Worm (Caenorhabditis elegans) whole organism, early embryonic: Measurements from ENCODE around the gene F34H10.5.

Source experiments
- ama-1 ChIP-seq: fragments of 150-350 bp; optimal IDR thresholded peaks from 2 replicates; lab custom pipeline; 2014
- ceh-13 ChIP-seq: fragments of 200-800 bp; sonication (Bioruptor generic); optimal IDR thresholded peaks from 2 replicates; lab custom pipeline; 2018; ENCODE audit warnings: mild to moderate bottlenecking, missing genetic modification characterization, missing compliant biosample characterization
- ceh-36 ChIP-seq: sonication (generic microtip); optimal IDR thresholded peaks from 2 replicates; lab custom pipeline; 2016; ENCODE audit warnings: missing genetic modification characterization, inconsistent platforms, missing compliant biosample characterization
- ets-7 ChIP-seq: sonication (generic microtip); optimal IDR thresholded peaks from 2 replicates; lab custom pipeline; 2016; ENCODE audit warnings: missing genotype, missing genetic modification characterization, missing compliant biosample characterization
- hmg-4 ChIP-seq: fragments of 200-800 bp; sonication (Bioruptor generic); optimal IDR thresholded peaks from 2 replicates; lab custom pipeline; 2018; ENCODE audit warnings: mild to moderate bottlenecking, missing genetic modification characterization, missing compliant biosample characterization
- hnd-1 ChIP-seq: sonication (generic microtip); optimal IDR thresholded peaks from 2 replicates; lab custom pipeline; 2016; ENCODE audit warnings: missing genetic modification characterization, missing compliant biosample characterization
- sea-1 ChIP-seq: fragments of 200-800 bp; sonication (Bioruptor generic); conservative IDR thresholded peaks from 2 replicates; pipeline ENCODE4 v1.3.6; 2022; ENCODE audit warnings: missing genetic modification characterization, missing compliant biosample characterization

DNA sequence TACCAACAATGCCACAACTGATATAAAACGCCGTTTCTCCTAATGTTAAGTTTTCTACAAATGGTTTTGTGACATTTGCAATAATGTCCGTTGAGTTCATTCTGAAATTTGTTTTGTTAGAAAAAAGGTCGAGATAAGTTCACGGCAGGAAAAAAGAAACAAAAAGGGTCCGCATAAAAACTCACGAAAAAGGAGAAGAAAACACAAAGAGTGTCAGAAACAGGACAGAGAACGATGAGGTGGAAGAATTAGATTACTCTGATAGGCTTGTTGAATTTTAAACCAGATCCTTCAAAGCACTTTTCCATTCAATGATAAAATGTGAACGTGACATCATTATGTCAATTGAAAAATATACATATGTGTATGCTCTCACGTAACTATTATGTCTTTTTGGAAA is 17.5 kb downstream of the F34H10.5 start, which contains the start of gene aex-2:
- TF ChIP-seq ceh-36 (tag; lab: Kevin White, UChicago) (no peak), ets-7 (tag; lab: Kevin White, UChicago) (no peak), hnd-1 (no peak), ama-1 (lab: Kevin White, UChicago) (no peak), ceh-13 (GFP tag; lab: Kevin White, UChicago) (no peak), hmg-4 (GFP tag; lab: Kevin White, UChicago) (no peak), sea-1 (GFP tag; lab: Robert Waterston, UW) (no peak)
